Worm (Caenorhabditis elegans) whole organism, L4 larva: ENCODE results near the gene fbxa-135.

Source experiments
- F26F4.8 ChIP-seq: fragments of 200-800 bp; sonication (Bioruptor generic); conservative IDR thresholded peaks from 2 replicates; pipeline ENCODE4 v1.3.6; 2022; ENCODE audit warnings: missing genetic modification characterization, missing compliant biosample characterization
- F44E2.7 ChIP-seq: fragments of 200-800 bp; sonication (Bioruptor generic); IDR thresholded peaks from 2 replicates; pipeline ENCODE4 v2.1.2; 2022; ENCODE audit warnings: missing genetic modification characterization, missing compliant biosample characterization
- T26A8.4 ChIP-seq: fragments of 200-800 bp; sonication (Bioruptor generic); IDR thresholded peaks from 2 replicates; pipeline ENCODE4 v1.3.6; 2022; ENCODE audit warnings: missing genetic modification characterization, missing compliant biosample characterization
- Y5F2A.4 ChIP-seq: fragments of 200-800 bp; sonication (Bioruptor generic); optimal IDR thresholded peaks from 2 replicates; lab custom pipeline; 2018; ENCODE audit warnings: mild to moderate bottlenecking, missing genetic modification characterization, missing compliant biosample characterization
- ama-1 ChIP-seq: fragments of 150-350 bp; optimal IDR thresholded peaks from 2 replicates; lab custom pipeline; 2014; ENCODE audit warnings: inconsistent platforms, mixed read lengths
- ctbp-1 ChIP-seq: fragments of 200-800 bp; sonication (Bioruptor generic); IDR thresholded peaks from 2 replicates; pipeline ENCODE4 v1.3.6; 2022; ENCODE audit warnings: missing genetic modification reagents, missing genetic modification characterization, missing compliant biosample characterization
- daf-12 ChIP-seq: fragments of 150-350 bp; optimal IDR thresholded peaks from 2 replicates; lab custom pipeline; 2014; ENCODE audit warnings: missing biosample characterization, missing genetic modification reagents, missing genetic modification characterization
- daf-16 ChIP-seq, 3 experiments: sonication (generic microtip); optimal IDR thresholded peaks; 2 replicates each; lab custom pipeline; 2016 to 2017; ENCODE audit warnings: missing genetic modification characterization in 3 of 3, missing genetic modification reagents in 3 of 3, mild to moderate bottlenecking in 2 of 3, missing compliant biosample characterization in 2 of 3, missing biosample characterization in 1 of 3, moderate library complexity in 1 of 3
- dmd-9 ChIP-seq: fragments of 200-800 bp; sonication (Bioruptor generic); IDR thresholded peaks from 2 replicates; pipeline ENCODE4 v1.3.6; 2022; ENCODE audit warnings: missing genetic modification reagents, missing genetic modification characterization, missing compliant biosample characterization
- dpl-1 ChIP-seq: fragments of 150-350 bp; optimal IDR thresholded peaks from 2 replicates; lab custom pipeline; 2014; ENCODE audit warnings: missing biosample characterization, missing genetic modification reagents, missing genetic modification characterization
- duxl-1 ChIP-seq: sonication (generic microtip); optimal IDR thresholded peaks from 2 replicates; lab custom pipeline; 2016; ENCODE audit warnings: mild to moderate bottlenecking, missing genetic modification characterization, moderate library complexity, missing compliant biosample characterization; ENCODE audit not compliant: poor library complexity
- dve-1 ChIP-seq: sonication (generic microtip); optimal IDR thresholded peaks from 2 replicates; lab custom pipeline; 2017; ENCODE audit warnings: antibody characterized with exemption, mild to moderate bottlenecking, missing genetic modification characterization, missing compliant biosample characterization; ENCODE audit not compliant: insufficient read depth
- egl-27 ChIP-seq: sonication (generic microtip); optimal IDR thresholded peaks from 3 replicates; lab custom pipeline; 2017; ENCODE audit warnings: missing biosample characterization, missing genetic modification reagents, missing genetic modification characterization
- fkh-10 ChIP-seq: fragments of 150-350 bp; optimal IDR thresholded peaks from 2 replicates; lab custom pipeline; 2014; ENCODE audit warnings: missing biosample characterization, missing genetic modification reagents, missing genetic modification characterization
- lin-1 ChIP-seq: fragments of 200-800 bp; sonication (Bioruptor generic); IDR thresholded peaks from 2 replicates; pipeline ENCODE4 v1.3.6; 2022; ENCODE audit warnings: missing genetic modification reagents, missing genetic modification characterization, missing compliant biosample characterization
- mdt-29 ChIP-seq: fragments of 200-800 bp; sonication (Bioruptor generic); IDR thresholded peaks from 2 replicates; pipeline ENCODE4 v1.3.6; 2022; ENCODE audit warnings: missing genetic modification reagents, missing genetic modification characterization, missing compliant biosample characterization
- mep-1 ChIP-seq: fragments of 150-350 bp; sonication (generic microtip); optimal IDR thresholded peaks from 3 replicates; lab custom pipeline; 2014; ENCODE audit warnings: missing biosample characterization, missing genetic modification characterization
- mes-2 ChIP-seq: sonication (generic microtip); optimal IDR thresholded peaks from 2 replicates; lab custom pipeline; 2016; ENCODE audit warnings: missing genotype, mild to moderate bottlenecking, missing genetic modification characterization, missing compliant biosample characterization; ENCODE audit not compliant: poor library complexity, severe bottlenecking
- mxl-2 ChIP-seq: fragments of 200-800 bp; sonication (Bioruptor generic); conservative IDR thresholded peaks from 2 replicates; pipeline ENCODE4 v1.3.6; 2022; ENCODE audit warnings: missing genetic modification reagents, missing genetic modification characterization, missing compliant biosample characterization
- nhr-11 ChIP-seq: fragments of 150-350 bp; optimal IDR thresholded peaks from 2 replicates; lab custom pipeline; 2014; ENCODE audit warnings: missing biosample characterization, missing genetic modification characterization
- nhr-28 ChIP-seq: fragments of 150-350 bp; optimal IDR thresholded peaks from 2 replicates; lab custom pipeline; 2014; ENCODE audit warnings: missing biosample characterization, missing genetic modification characterization
- nhr-42 ChIP-seq: fragments of 200-800 bp; sonication (Bioruptor generic); IDR thresholded peaks from 2 replicates; pipeline ENCODE4 v1.3.6; 2022; ENCODE audit warnings: missing genetic modification characterization, missing compliant biosample characterization
- nhr-77 ChIP-seq: fragments of 150-350 bp; optimal IDR thresholded peaks from 2 replicates; lab custom pipeline; 2014; ENCODE audit warnings: missing biosample characterization, missing genetic modification characterization
- pha-4 ChIP-seq, 2 experiments: fragments of 150-350 bp in 1 of 2; fragments of 200-800 bp in 1 of 2; sonication (Bioruptor generic) in 1 of 2; IDR thresholded peaks in 1 of 2; optimal IDR thresholded peaks in 1 of 2; 2 replicates each; pipeline versions ENCODE4 v1.3.6 to Lab custom; 2014 to 2022; ENCODE audit warnings: missing genetic modification characterization in 2 of 2, missing genetic modification reagents in 2 of 2, missing biosample characterization in 1 of 2, missing compliant biosample characterization in 1 of 2
- pqm-1 ChIP-seq: sonication (generic microtip); optimal IDR thresholded peaks from 2 replicates; lab custom pipeline; 2017; ENCODE audit warnings: missing biosample characterization, missing genetic modification characterization
- rbr-2 ChIP-seq: sonication (generic microtip); optimal IDR thresholded peaks from 2 replicates; lab custom pipeline; 2016; ENCODE audit warnings: missing genotype, missing genetic modification characterization, missing compliant biosample characterization
- saeg-2 ChIP-seq: fragments of 200-800 bp; sonication (Bioruptor generic); IDR thresholded peaks from 2 replicates; pipeline ENCODE4 v1.3.6; 2022; ENCODE audit warnings: missing genetic modification reagents, missing genetic modification characterization, missing compliant biosample characterization
- set-16 ChIP-seq: fragments of 200-800 bp; sonication (Bioruptor generic); IDR thresholded peaks from 2 replicates; pipeline ENCODE4 v1.3.6; 2022; ENCODE audit warnings: missing genetic modification reagents, missing genetic modification characterization, missing compliant biosample characterization
- tra-1 ChIP-seq: fragments of 200-800 bp; sonication (Bioruptor generic); IDR thresholded peaks from 2 replicates; pipeline ENCODE4 v1.3.6; 2022; ENCODE audit warnings: missing genetic modification reagents, missing genetic modification characterization, missing compliant biosample characterization
- unc-130 ChIP-seq: sonication (generic microtip); optimal IDR thresholded peaks from 2 replicates; lab custom pipeline; 2016; ENCODE audit warnings: missing genetic modification reagents, missing genetic modification characterization, missing compliant biosample characterization
- unc-39 ChIP-seq: sonication (generic microtip); optimal IDR thresholded peaks from 2 replicates; lab custom pipeline; 2017; ENCODE audit warnings: missing biosample characterization, missing genetic modification characterization
- unc-62 ChIP-seq, 3 experiments: fragments of 150-350 bp in 1 of 3; sonication (generic microtip); optimal IDR thresholded peaks in 2 of 3; peaks in 1 of 3; 1 replicate in 1 of 3; 2 replicates in 2 of 3; lab custom pipeline; 2014 to 2017; ENCODE audit warnings: missing biosample characterization in 3 of 3, missing genetic modification characterization in 3 of 3, missing genetic modification reagents in 3 of 3, missing genotype in 1 of 3
- zfp-2 ChIP-seq: sonication (generic microtip); optimal IDR thresholded peaks from 2 replicates; lab custom pipeline; 2016; ENCODE audit warnings: mild to moderate bottlenecking, missing genetic modification characterization, missing compliant biosample characterization
- zfp-3 ChIP-seq: fragments of 200-800 bp; sonication (Bioruptor generic); conservative IDR thresholded peaks from 2 replicates; pipeline ENCODE4 v1.3.6; 2022; ENCODE audit warnings: missing genetic modification reagents, missing genetic modification characterization, missing compliant biosample characterization

Gene fbxa-135

ce11 chrV:15417822-15418221 is 15.8 kb downstream of the fbxa-135 start, which contains the start of gene T06E6.10:
Gene T06E6.10, plus strand, starts transcription at chrV:15418122.
- TF ChIP-seq mdt-29 (GFP tag; lab: Robert Waterston, UW) = no peak
- no peak for TF ChIP-seq fkh-10 (GFP tag; lab: Kevin White, UChicago)
- TF ChIP-seq nhr-42 (GFP tag; lab: Robert Waterston, UW) = no peak
- no peak for TF ChIP-seq dpl-1 (GFP tag; lab: Kevin White, UChicago)
- no peak for TF ChIP-seq zfp-2 (tag; lab: Kevin White, UChicago)
- TF ChIP-seq daf-12 (tag; lab: Kevin White, UChicago) = no peak
- no peak for TF ChIP-seq duxl-1
- TF ChIP-seq nhr-77 (tag; lab: Kevin White, UChicago) = no peak
- TF ChIP-seq unc-130 (GFP tag; lab: Kevin White, UChicago) = no peak

- no peak for TF ChIP-seq dmd-9
- no peak for TF ChIP-seq set-16
- TF ChIP-seq unc-62 (GFP tag; optimal IDR thresholded peaks at IDR 0.05 in 1 of 2; lab: Kevin White, UChicago) = peak in 1 of 2 experiments; percentile 96
- TF ChIP-seq unc-62 (tag; optimal IDR thresholded peaks at IDR 0.05; lab: Kevin White, UChicago) = no peak
- TF ChIP-seq saeg-2 (GFP tag; lab: Robert Waterston, UW) = no peak
- TF ChIP-seq F26F4.8 (GFP tag; lab: Robert Waterston, UW) = no peak
- TF ChIP-seq nhr-11 (tag; lab: Kevin White, UChicago) = no peak
- no peak for TF ChIP-seq mep-1 (tag; lab: Kevin White, UChicago)
- no peak for TF ChIP-seq F44E2.7 (GFP tag; lab: Robert Waterston, UW)
- TF ChIP-seq rbr-2 (tag; lab: Kevin White, UChicago) = no peak
Measured at ce11 chrV:15423601-15424000, 21.5 kb downstream of the fbxa-135 start, which contains the start of gene fbxa-104. Gene fbxa-104, minus strand, starts transcription at chrV:15423683.

- TF ChIP-seq daf-12 (tag; lab: Kevin White, UChicago) (no peak), zfp-3 (GFP tag; lab: Robert Waterston, UW) (no peak), tra-1 (GFP tag; lab: Robert Waterston, UW) (no peak), mes-2 (no peak), egl-27 (no peak), nhr-28 (peak; percentile 6), ama-1 (no peak), Y5F2A.4 (GFP tag; lab: Kevin White, UChicago) (no peak), nhr-11 (tag; lab: Kevin White, UChicago) (no peak), lin-1 (GFP tag; lab: Robert Waterston, UW) (no peak), dve-1 (tag; lab: Kevin White, UChicago) (peak; percentile 32), daf-16 (GFP tag; optimal IDR thresholded peaks at IDR 0.05; lab: Kevin White, UChicago) (no peak), daf-16 (tag; optimal IDR thresholded peaks at IDR 0.05; lab: Kevin White, UChicago) (peak; percentile 30), ctbp-1 (GFP tag; lab: Robert Waterston, UW) (no peak), unc-130 (GFP tag; lab: Kevin White, UChicago) (no peak), T26A8.4 (GFP tag; lab: Robert Waterston, UW) (no peak), pqm-1 (peak; percentile 65), mxl-2 (GFP tag; lab: Robert Waterston, UW) (no peak), pha-4 (GFP tag; IDR thresholded peaks at IDR 0.05; lab: Robert Waterston, UW) (no peak), pha-4 (tag; optimal IDR thresholded peaks at IDR 0.05; lab: Kevin White, UChicago) (no peak), unc-39 (tag; lab: Kevin White, UChicago) (no peak)
- TF ChIP-seq, all 104 proteins: peak for 4
Measured at ce11 chrV:15425368-15426091, 23.5 kb downstream of the fbxa-135 start, which contains the start of gene Y36E3A.2. Gene Y36E3A.2, plus strand, starts transcription at chrV:15426041.
